Fruit fly (Drosophila melanogaster): Measurements from ENCODE around the gene CG5001.

Gene CG5001

dm6 chr2L:1157679-1158518, 27.7 kb upstream of the CG5001 start, which contains the start of gene capt (continued):
- peak; percentile 90 for TF ChIP-seq crol (GFP tag; IDR thresholded peaks at IDR 0.05)
- TF ChIP-seq tgo (GFP tag; IDR thresholded peaks at IDR 0.05) = peak; percentile 51; the same call in 2 of the 3 replicates
- no peak for TF ChIP-seq CG11398 (GFP tag; optimal IDR thresholded peaks at IDR 0.05)
- 0 out of 2 replicates have a peak, but pooled peaks have one; percentile 29 for TF ChIP-seq Ptx1 (GFP tag; IDR thresholded peaks at IDR 0.05)
- no peak for TF ChIP-seq Hmx (GFP tag; optimal IDR thresholded peaks at IDR 0.05)
- no peak for TF ChIP-seq CG3726 (GFP tag; IDR thresholded peaks at IDR 0.05)
- no peak for TF ChIP-seq trh (GFP tag; optimal IDR thresholded peaks at IDR 0.05)
- TF ChIP-seq Ets65A (GFP tag) = no peak
- no peak for TF ChIP-seq wek (GFP tag; optimal IDR thresholded peaks at IDR 0.05)
- no peak for TF ChIP-seq seq (GFP tag; IDR thresholded peaks at IDR 0.05)
- no peak for TF ChIP-seq HHEX (GFP tag; optimal IDR thresholded peaks at IDR 0.05)
- TF ChIP-seq Gug (GFP tag; IDR thresholded peaks at IDR 0.05) = 0 out of 4 replicates have a peak, but pooled peaks have one; percentile 16
- TF ChIP-seq Dbx (GFP tag; IDR thresholded peaks at IDR 0.05) = peak; percentile 21; the same call in 1 of the 3 replicates
- peak; percentile 69 for TF ChIP-seq kay (GFP tag; optimal IDR thresholded peaks at IDR 0.05)
- TF ChIP-seq zfh2 (GFP tag; optimal IDR thresholded peaks at IDR 0.05) = peak; percentile 42
- peak; percentile 53 for TF ChIP-seq CG9797 (GFP tag; optimal IDR thresholded peaks at IDR 0.05)
- no peak for TF ChIP-seq CG30431 (GFP tag; optimal IDR thresholded peaks at IDR 0.05)
- TF ChIP-seq ftz-f1 (GFP tag; optimal IDR thresholded peaks at IDR 0.05) = no peak
- no peak for TF ChIP-seq CG33557 (GFP tag; optimal IDR thresholded peaks at IDR 0.05)
- TF ChIP-seq Spps (tag; optimal IDR thresholded peaks at IDR 0.05) = no peak
- no peak for TF ChIP-seq tx (GFP tag; optimal IDR thresholded peaks at IDR 0.05)
- TF ChIP-seq lov (optimal IDR thresholded peaks at IDR 0.05) = no peak
- TF ChIP-seq lov (GFP tag; IDR thresholded peaks at IDR 0.05) = no peak
- TF ChIP-seq rib (GFP tag; IDR thresholded peaks at IDR 0.05) = peak; percentile 88
- TF ChIP-seq ap (GFP tag; IDR thresholded peaks at IDR 0.05) = no peak
- no peak for TF ChIP-seq bowl (GFP tag; IDR thresholded peaks at IDR 0.05)
- no peak for TF ChIP-seq ERR (GFP tag; optimal IDR thresholded peaks at IDR 0.05)
- no peak for TF ChIP-seq amos (GFP tag; IDR thresholded peaks at IDR 0.05; ENCODE audit: partially characterized antibody)
- TF ChIP-seq hb (GFP tag; IDR thresholded peaks at IDR 0.05; ENCODE audit: partially characterized antibody) = no peak
- peak; percentile 21 for TF ChIP-seq CG10267 (tag; optimal IDR thresholded peaks at IDR 0.05)
- TF ChIP-seq Bteb2 (GFP tag; optimal IDR thresholded peaks at IDR 0.05) = no peak
- TF ChIP-seq E2f2 (GFP tag; IDR thresholded peaks at IDR 0.05) = no peak
- TF ChIP-seq chif (GFP tag; optimal IDR thresholded peaks at IDR 0.05) = peak in 1 of 2 experiments; percentile 38
- TF ChIP-seq CG4854 (GFP tag; optimal IDR thresholded peaks at IDR 0.05) = no peak
- no peak for TF ChIP-seq CG17612 (GFP tag; IDR thresholded peaks at IDR 0.05)
- TF ChIP-seq Fer2 (tag; optimal IDR thresholded peaks at IDR 0.05) = no peak
- peak; percentile 36 for TF ChIP-seq CG13624 (GFP tag; optimal IDR thresholded peaks at IDR 0.05)
- no peak for TF ChIP-seq CG17568 (GFP tag; optimal IDR thresholded peaks at IDR 0.05)
- TF ChIP-seq CG16779 (GFP tag; IDR thresholded peaks at IDR 0.05) = no peak
- no peak for TF ChIP-seq tup (GFP tag; optimal IDR thresholded peaks at IDR 0.05)
- TF ChIP-seq zf30C (GFP tag; optimal IDR thresholded peaks at IDR 0.05) = no peak
- no peak for TF ChIP-seq klu (GFP tag; IDR thresholded peaks at IDR 0.05)
- no peak for TF ChIP-seq Atf6 (GFP tag; IDR thresholded peaks at IDR 0.05)
- TF ChIP-seq ind (GFP tag; optimal IDR thresholded peaks at IDR 0.05) = peak; percentile 52
- no peak for TF ChIP-seq Doc2 (GFP tag; IDR thresholded peaks at IDR 0.05)
- no peak for TF ChIP-seq nau (GFP tag; optimal IDR thresholded peaks at IDR 0.05)

Data from whole organism, embryonic.